Worm (Caenorhabditis elegans) whole organism, young adult: ENCODE data around the gene math-45.

Experiments
- ama-1 ChIP-seq, 3 experiments: fragments of 150-350 bp in 1 of 3; sonication (generic microtip) in 2 of 3; optimal IDR thresholded peaks; 2 replicates each; lab custom pipeline; 2014 to 2018; ENCODE audit warnings: missing biosample characterization in 2 of 3, missing genetic modification characterization in 2 of 3, missing genetic modification reagents in 2 of 3
- let-526 ChIP-seq: fragments of 200-800 bp; sonication (Bioruptor generic); IDR thresholded peaks from 2 replicates; pipeline ENCODE4 v1.3.6; 2022; ENCODE audit warnings: missing genetic modification reagents, missing genetic modification characterization, missing compliant biosample characterization
- snpc-4 ChIP-seq, 5 experiments: fragments of 150-350 bp in 1 of 5; sonication (generic microtip) in 4 of 5; optimal IDR thresholded peaks; 2 replicates each; lab custom pipeline; 2014 to 2018; ENCODE audit warnings: missing genetic modification characterization in 5 of 5, missing biosample characterization in 3 of 5, antibody characterized with exemption in 2 of 5, mild to moderate bottlenecking in 2 of 5, missing compliant biosample characterization in 2 of 5, missing genotype in 2 of 5, moderate library complexity in 2 of 5, missing genetic modification reagents in 1 of 5
- tlf-1 ChIP-seq: fragments of 200-800 bp; sonication (Bioruptor generic); optimal IDR thresholded peaks from 2 replicates; lab custom pipeline; 2018; ENCODE audit warnings: mild to moderate bottlenecking, missing genetic modification characterization, missing compliant biosample characterization

DNA sequence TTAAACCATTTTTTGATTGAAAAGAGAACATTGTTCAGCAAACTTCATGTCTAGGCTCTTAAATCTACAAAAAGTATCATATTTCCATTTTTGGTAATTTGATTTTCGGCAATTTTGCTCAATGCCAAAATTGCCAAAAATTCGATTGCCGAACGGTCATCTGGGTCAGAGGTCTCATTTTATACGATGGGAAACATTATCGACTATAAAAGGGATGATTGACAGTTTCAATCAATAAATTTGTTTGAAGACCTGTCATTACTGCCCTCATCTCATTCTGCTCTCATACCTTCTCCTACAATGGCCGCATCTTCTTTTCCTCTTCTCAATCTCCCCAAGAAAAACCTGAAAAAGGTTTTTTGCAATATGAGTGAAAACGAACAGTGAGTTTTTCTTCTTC, 44.6 kb upstream of the math-45 start, which contains the start of gene K05F6.14:
- no peak for TF ChIP-seq let-526 (GFP tag; lab: Robert Waterston, UW)
- TF ChIP-seq snpc-4 (GFP tag; optimal IDR thresholded peaks at IDR 0.05; lab: Kevin White, UChicago), result no peak
- no peak for TF ChIP-seq snpc-4 (tag; optimal IDR thresholded peaks at IDR 0.05; lab: Kevin White, UChicago)
- no peak for TF ChIP-seq ama-1 (optimal IDR thresholded peaks at IDR 0.05; lab: Kevin White, UChicago)
- TF ChIP-seq ama-1 (GFP tag; optimal IDR thresholded peaks at IDR 0.05; lab: Kevin White, UChicago), result no peak
- no peak for TF ChIP-seq tlf-1
